Worm (Caenorhabditis elegans): Measurements from ENCODE around the gene nex-3.

The nex-3 gene

ce11 chrIII:4475428-4475968 lies 33.6 kb downstream of the nex-3 start, which contains the start of gene rps-1 (continued):
- TF ChIP-seq lin-39 (tag; optimal IDR thresholded peaks at IDR 0.05), result peak; percentile 97
- peak; percentile 94 for TF ChIP-seq nhr-11 (tag; optimal IDR thresholded peaks at IDR 0.05)
- peak; percentile 99 for TF ChIP-seq nhr-90 (tag; optimal IDR thresholded peaks at IDR 0.05; ENCODE audit: poor library complexity)
- peak; percentile 95 for TF ChIP-seq zip-4 (GFP tag; optimal IDR thresholded peaks at IDR 0.05)
- TF ChIP-seq ama-1 (optimal IDR thresholded peaks at IDR 0.05), result peak; percentile 92
- peak; percentile 88 for TF ChIP-seq efl-3 (GFP tag; optimal IDR thresholded peaks at IDR 0.05)
- peak; percentile 63 for TF ChIP-seq unc-62 (GFP tag; optimal IDR thresholded peaks at IDR 0.05)
- peak; percentile 65 for TF ChIP-seq ceh-90 (tag; optimal IDR thresholded peaks at IDR 0.05)
- peak; percentile 93 to 99 (median 98) for TF ChIP-seq elt-3 (tag; optimal IDR thresholded peaks at IDR 0.05)
- peak; percentile 50 for TF ChIP-seq pqm-1 (tag; optimal IDR thresholded peaks at IDR 0.05)
- TF ChIP-seq snu-23 (GFP tag; optimal IDR thresholded peaks at IDR 0.05), result peak; percentile 100
- TF ChIP-seq efl-1 (optimal IDR thresholded peaks at IDR 0.05), result peak; percentile 96 to 97
- TF ChIP-seq efl-1 (GFP tag; optimal IDR thresholded peaks at IDR 0.05 in 1 of 2), result peak; percentile 91 to 99
- peak; percentile 96 for TF ChIP-seq grh-1 (GFP tag; IDR thresholded peaks at IDR 0.05)
- peak; percentile 77 to 81 for TF ChIP-seq egl-27 (tag; optimal IDR thresholded peaks at IDR 0.05)
- peak; percentile 94 for TF ChIP-seq mef-2 (tag; optimal IDR thresholded peaks at IDR 0.05)
- peak; percentile 98 for TF ChIP-seq mab-9 (GFP tag; IDR thresholded peaks at IDR 0.05)
- TF ChIP-seq lin-35 (GFP tag; optimal IDR thresholded peaks at IDR 0.05), result peak; percentile 96 to 97
- peak; percentile 83 for TF ChIP-seq C34B4.2 (tag; optimal IDR thresholded peaks at IDR 0.05)
- TF ChIP-seq sup-37 (GFP tag; optimal IDR thresholded peaks at IDR 0.05), result peak; percentile 96
- TF ChIP-seq jun-1 (tag; optimal IDR thresholded peaks at IDR 0.05), result peak; percentile 98
- no peak for TF ChIP-seq sptf-1 (tag; optimal IDR thresholded peaks at IDR 0.05)
- TF ChIP-seq nhr-71 (tag; optimal IDR thresholded peaks at IDR 0.05), result peak; percentile 99
- TF ChIP-seq isw-1 (GFP tag; IDR thresholded peaks at IDR 0.05), result peak; percentile 99
- peak; percentile 99 for TF ChIP-seq unc-86 (tag; optimal IDR thresholded peaks at IDR 0.05)
- TF ChIP-seq lin-14 (GFP tag; optimal IDR thresholded peaks at IDR 0.05), result peak; percentile 99
- peak; percentile 99 for TF ChIP-seq tbx-2 (tag; optimal IDR thresholded peaks at IDR 0.05)
- TF ChIP-seq irx-1 (tag; optimal IDR thresholded peaks at IDR 0.05), result peak; percentile 98
- TF ChIP-seq ceh-8 (GFP tag; optimal IDR thresholded peaks at IDR 0.05), result peak; percentile 96
- TF ChIP-seq egl-13 (tag; optimal IDR thresholded peaks at IDR 0.05), result peak; percentile 99
- TF ChIP-seq nhr-20 (tag; optimal IDR thresholded peaks at IDR 0.05), result peak; percentile 99
- no peak for TF ChIP-seq hlh-17 (GFP tag; optimal IDR thresholded peaks at IDR 0.05; ENCODE audit: borderline replicate concordance)
- TF ChIP-seq nhr-237 (tag; optimal IDR thresholded peaks at IDR 0.05), result peak; percentile 91
- TF ChIP-seq dsc-1 (tag; optimal IDR thresholded peaks at IDR 0.05), result peak; percentile 99
- TF ChIP-seq fos-1 (tag; optimal IDR thresholded peaks at IDR 0.05), result peak; percentile 96
- TF ChIP-seq C16A3.4 (tag; optimal IDR thresholded peaks at IDR 0.05), result peak; percentile 99
- TF ChIP-seq nhr-19 (GFP tag; conservative IDR thresholded peaks at IDR 0.05), result peak; percentile 99

ce11 chrIII:4476313-4476712 lies 34.4 kb downstream of the nex-3 start:
- TF ChIP-seq jun-1 (tag; optimal IDR thresholded peaks at IDR 0.05) (no peak), nhr-84 (tag; optimal IDR thresholded peaks at IDR 0.05) (no peak), alr-1 (tag; optimal IDR thresholded peaks at IDR 0.05; ENCODE audit: borderline replicate concordance) (no peak), fkh-4 (tag; optimal IDR thresholded peaks at IDR 0.05; ENCODE audit: borderline replicate concordance) (no peak), hlh-17 (GFP tag; optimal IDR thresholded peaks at IDR 0.05; ENCODE audit: borderline replicate concordance) (no peak), nhr-11 (tag; optimal IDR thresholded peaks at IDR 0.05) (no peak), ceh-88 (GFP tag; IDR thresholded peaks at IDR 0.05) (no peak), sup-37 (GFP tag; optimal IDR thresholded peaks at IDR 0.05) (no peak), unc-30 (tag; optimal IDR thresholded peaks at IDR 0.05) (no peak)

Measured in whole organism, L1 larva.